Fruit fly (Drosophila melanogaster): ENCODE measurements around the gene heca.
A peak's percentile ranks its signal among the peaks of the same experiment; 100 is the strongest.

heca gene

DNA sequence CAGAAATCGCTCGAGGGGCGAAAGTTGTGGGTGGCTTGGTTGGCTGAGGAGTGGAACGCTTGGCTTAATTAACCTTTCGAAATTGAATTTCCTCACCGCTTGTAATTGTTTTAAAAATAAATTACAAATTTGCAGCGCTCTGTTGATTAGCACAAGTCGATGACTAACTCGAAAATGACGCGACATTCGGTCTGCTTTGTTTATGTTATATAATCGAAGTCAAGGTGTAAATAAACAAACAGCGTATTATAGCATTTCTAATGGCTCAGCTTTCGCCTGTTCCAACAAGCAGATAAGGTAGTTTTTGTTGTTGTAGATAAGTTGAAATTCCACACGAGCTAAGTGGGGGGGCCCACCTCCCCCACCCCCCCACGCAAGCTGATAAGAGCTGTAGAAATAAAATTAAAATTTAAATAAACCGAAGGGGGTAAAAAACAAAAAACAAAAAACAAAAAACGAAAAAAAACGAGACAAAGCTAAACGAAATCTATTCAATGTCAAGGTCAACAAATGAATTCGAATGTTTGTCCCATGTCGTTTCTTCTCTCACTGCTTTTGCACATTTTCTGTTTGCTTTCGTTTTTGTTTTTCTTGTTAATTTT lies 30.2 kb downstream of the heca start:
- peak; percentile 58 for TF ChIP-seq tj (GFP tag; optimal IDR thresholded peaks at IDR 0.05)
- peak; percentile 31 for TF ChIP-seq Hr96 (GFP tag; optimal IDR thresholded peaks at IDR 0.05)
- TF ChIP-seq cic (GFP tag; optimal IDR thresholded peaks at IDR 0.05), result peak; percentile 57
- TF ChIP-seq kay (GFP tag; ENCODE audit: borderline replicate concordance), result peak; percentile 93
- TF ChIP-seq cnc (optimal IDR thresholded peaks at IDR 0.05), result no peak
- TF ChIP-seq CG12768 (GFP tag; optimal IDR thresholded peaks at IDR 0.05), result peak; percentile 85
- no peak for TF ChIP-seq pad (GFP tag; optimal IDR thresholded peaks at IDR 0.05)
- no peak for TF ChIP-seq CG7101 (tag; optimal IDR thresholded peaks at IDR 0.05)
- peak; percentile 53 for TF ChIP-seq CG7045 (GFP tag; optimal IDR thresholded peaks at IDR 0.05)
- TF ChIP-seq toe (GFP tag; optimal IDR thresholded peaks at IDR 0.05), result peak; percentile 44
- no peak for TF ChIP-seq Crg-1 (GFP tag; optimal IDR thresholded peaks at IDR 0.05)
- TF ChIP-seq CG5204 (GFP tag; optimal IDR thresholded peaks at IDR 0.05), result peak; percentile 39
- peak; percentile 34 for TF ChIP-seq CG33017 (tag; optimal IDR thresholded peaks at IDR 0.05)
- no peak for TF ChIP-seq CG14711 (tag; optimal IDR thresholded peaks at IDR 0.05)
- TF ChIP-seq CG1620 (GFP tag; optimal IDR thresholded peaks at IDR 0.05), result no peak
- no peak for TF ChIP-seq bab1 (GFP tag; optimal IDR thresholded peaks at IDR 0.05)
- TF ChIP-seq Mnt (GFP tag; optimal IDR thresholded peaks at IDR 0.05), result no peak
- no peak for TF ChIP-seq ovo (GFP tag; optimal IDR thresholded peaks at IDR 0.05)
- peak; percentile 77 for TF ChIP-seq CG11617 (GFP tag; optimal IDR thresholded peaks at IDR 0.05)
- TF ChIP-seq Clk (GFP tag; optimal IDR thresholded peaks at IDR 0.05), result peak; percentile 4

DNA sequence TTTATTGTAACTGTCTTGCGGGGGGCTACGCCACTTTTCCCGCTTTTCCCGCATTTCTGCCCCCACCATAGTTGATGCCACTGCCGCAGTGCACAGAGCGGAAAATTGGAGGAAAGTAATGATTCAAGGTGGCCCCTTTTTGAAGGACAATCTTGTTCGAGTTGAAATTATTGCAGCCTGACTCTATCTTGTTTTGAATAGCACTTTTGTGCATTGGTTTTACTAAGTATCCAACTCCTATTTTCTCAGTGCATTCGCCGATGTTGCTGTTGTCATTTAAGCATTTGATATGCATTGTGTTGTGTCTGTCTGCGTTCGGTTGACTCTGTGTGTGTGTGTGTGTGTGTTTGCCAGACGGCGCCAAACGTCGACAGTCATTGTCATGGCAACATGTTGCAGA lies 34.8 kb downstream of the heca start:
- TF ChIP-seq Crg-1 (GFP tag; optimal IDR thresholded peaks at IDR 0.05) (no peak), cnc (optimal IDR thresholded peaks at IDR 0.05) (no peak), CG7101 (tag; optimal IDR thresholded peaks at IDR 0.05) (no peak), CG33017 (tag; optimal IDR thresholded peaks at IDR 0.05) (no peak), kay (GFP tag; ENCODE audit: borderline replicate concordance) (no peak), CG5204 (GFP tag; optimal IDR thresholded peaks at IDR 0.05) (no peak), CG12768 (GFP tag; optimal IDR thresholded peaks at IDR 0.05) (no peak), CG11617 (GFP tag; optimal IDR thresholded peaks at IDR 0.05) (no peak), CG1620 (GFP tag; optimal IDR thresholded peaks at IDR 0.05) (no peak), bab1 (GFP tag; optimal IDR thresholded peaks at IDR 0.05) (no peak)

DNA sequence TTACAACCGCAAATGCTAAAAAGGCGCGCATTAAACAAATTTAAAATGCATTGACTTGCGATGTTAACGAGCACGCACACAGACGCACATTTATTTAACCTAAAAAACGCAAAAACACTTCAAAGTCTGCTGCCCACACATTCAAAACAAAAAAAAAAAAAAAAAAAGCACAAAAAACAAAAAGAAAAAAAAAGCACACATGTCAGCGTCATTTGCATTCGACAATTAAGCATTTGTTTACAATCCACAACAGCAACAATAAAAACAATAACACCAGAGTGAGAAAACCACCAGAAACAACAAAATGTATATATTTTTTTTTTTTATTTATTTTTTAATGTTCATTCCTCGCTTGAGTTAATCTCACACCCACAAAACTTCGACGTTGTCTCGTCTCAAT lies 36.6 kb downstream of the heca start:
- TF ChIP-seq CG1620 (GFP tag; optimal IDR thresholded peaks at IDR 0.05) (no peak), bab1 (GFP tag; optimal IDR thresholded peaks at IDR 0.05) (no peak), tj (GFP tag; optimal IDR thresholded peaks at IDR 0.05) (no peak), kay (GFP tag; ENCODE audit: borderline replicate concordance) (peak; percentile 32), cic (GFP tag; optimal IDR thresholded peaks at IDR 0.05) (no peak), cnc (optimal IDR thresholded peaks at IDR 0.05) (no peak), CG11617 (GFP tag; optimal IDR thresholded peaks at IDR 0.05) (no peak), toe (GFP tag; optimal IDR thresholded peaks at IDR 0.05) (no peak)

DNA sequence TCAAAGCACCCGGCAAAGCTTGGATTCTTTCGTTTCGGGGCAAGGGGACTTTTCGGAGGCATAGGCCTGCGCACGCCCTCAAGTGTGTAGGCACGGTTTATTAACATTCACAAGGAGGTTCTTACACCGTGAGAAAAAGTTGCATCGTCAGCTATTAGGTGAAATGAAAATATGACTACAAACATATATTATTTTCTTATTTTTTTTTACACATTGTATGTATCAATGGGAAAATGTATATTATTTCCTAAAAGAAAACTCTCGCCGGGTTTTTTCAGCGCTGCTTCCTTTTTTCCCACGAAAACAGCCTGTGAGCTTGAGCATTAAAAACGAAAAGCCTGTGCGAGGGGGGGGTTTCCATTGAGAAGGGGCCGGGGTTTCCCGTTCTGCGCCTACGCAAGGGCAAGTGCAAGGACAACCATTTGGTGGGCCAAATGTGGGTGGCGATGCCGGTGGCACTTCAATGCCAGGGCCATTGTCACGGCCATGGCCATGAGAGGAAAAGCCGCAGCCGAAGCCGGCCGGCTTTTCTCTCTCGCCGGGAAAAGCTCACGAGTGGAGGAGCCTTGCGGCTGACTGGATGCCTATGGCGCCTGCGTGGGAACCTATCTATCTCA lies 47.8 kb downstream of the heca start:
- TF ChIP-seq CG1620 (GFP tag; optimal IDR thresholded peaks at IDR 0.05) (no peak), CG33017 (tag; optimal IDR thresholded peaks at IDR 0.05) (peak; percentile 37), Crg-1 (GFP tag; optimal IDR thresholded peaks at IDR 0.05) (no peak), Clk (GFP tag; optimal IDR thresholded peaks at IDR 0.05) (peak; percentile 45), tj (GFP tag; optimal IDR thresholded peaks at IDR 0.05) (no peak), CG11617 (GFP tag; optimal IDR thresholded peaks at IDR 0.05) (peak; percentile 17), CG5204 (GFP tag; optimal IDR thresholded peaks at IDR 0.05) (peak; percentile 32), bab1 (GFP tag; optimal IDR thresholded peaks at IDR 0.05) (no peak), Hr96 (GFP tag; optimal IDR thresholded peaks at IDR 0.05) (peak; percentile 23), pad (GFP tag; optimal IDR thresholded peaks at IDR 0.05) (peak; percentile 32), cnc (optimal IDR thresholded peaks at IDR 0.05) (no peak), kay (GFP tag; ENCODE audit: borderline replicate concordance) (no peak), toe (GFP tag; optimal IDR thresholded peaks at IDR 0.05) (peak; percentile 8), CG7101 (tag; optimal IDR thresholded peaks at IDR 0.05) (peak; percentile 24), cic (GFP tag; optimal IDR thresholded peaks at IDR 0.05) (peak; percentile 16), Mnt (GFP tag; optimal IDR thresholded peaks at IDR 0.05) (no peak), CG7045 (GFP tag; optimal IDR thresholded peaks at IDR 0.05) (peak; percentile 81), ovo (GFP tag; optimal IDR thresholded peaks at IDR 0.05) (no peak), CG12768 (GFP tag; optimal IDR thresholded peaks at IDR 0.05) (peak; percentile 83), CG14711 (tag; optimal IDR thresholded peaks at IDR 0.05) (peak; percentile 59)

DNA sequence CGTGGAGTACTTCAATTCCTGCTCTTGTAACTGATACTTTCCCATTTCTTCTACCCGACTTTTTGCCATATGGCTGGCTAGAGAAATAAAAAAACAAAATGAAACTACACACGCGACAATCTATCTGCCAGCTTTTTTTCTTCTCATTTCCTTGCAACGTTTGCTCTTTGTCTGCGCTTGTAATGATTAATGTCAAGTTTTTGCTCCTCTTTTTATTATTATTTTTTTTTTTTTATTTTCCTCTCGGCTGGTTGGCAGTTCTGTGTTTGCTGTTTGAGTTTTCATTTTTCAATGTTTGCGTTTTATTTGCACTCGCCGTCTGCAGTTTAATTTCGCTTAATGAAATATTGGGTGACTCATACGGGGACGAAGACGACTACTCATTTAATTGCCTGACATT lies 48.9 kb downstream of the heca start:
- TF ChIP-seq tj (GFP tag; optimal IDR thresholded peaks at IDR 0.05) (no peak), kay (GFP tag; ENCODE audit: borderline replicate concordance) (peak; percentile 20)

DNA sequence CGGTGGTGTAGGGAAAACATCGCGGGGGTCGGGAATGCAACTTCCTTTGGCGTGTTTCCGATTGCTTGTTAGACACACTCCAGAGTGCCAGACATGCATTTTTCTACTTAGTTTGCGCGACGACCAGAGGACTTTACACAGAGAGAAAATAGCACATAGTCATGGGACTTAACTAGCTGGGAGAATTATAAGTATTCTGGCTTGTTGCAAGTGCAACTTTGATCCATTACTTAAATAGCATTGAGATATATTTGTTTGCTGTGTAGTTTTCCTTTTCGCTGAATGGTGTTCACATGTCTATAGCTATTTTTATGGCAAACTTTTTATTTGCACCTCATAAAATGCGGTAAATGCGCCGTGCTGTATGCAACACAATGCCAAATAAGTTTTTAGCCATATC lies 52.1 kb downstream of the heca start:
- TF ChIP-seq ovo (GFP tag; optimal IDR thresholded peaks at IDR 0.05) (no peak), CG12768 (GFP tag; optimal IDR thresholded peaks at IDR 0.05) (no peak), pad (GFP tag; optimal IDR thresholded peaks at IDR 0.05) (no peak), CG14711 (tag; optimal IDR thresholded peaks at IDR 0.05) (no peak), cnc (optimal IDR thresholded peaks at IDR 0.05) (no peak), Hr96 (GFP tag; optimal IDR thresholded peaks at IDR 0.05) (no peak), kay (GFP tag; ENCODE audit: borderline replicate concordance) (no peak), cic (GFP tag; optimal IDR thresholded peaks at IDR 0.05) (no peak), CG33017 (tag; optimal IDR thresholded peaks at IDR 0.05) (no peak), CG1620 (GFP tag; optimal IDR thresholded peaks at IDR 0.05) (no peak), Crg-1 (GFP tag; optimal IDR thresholded peaks at IDR 0.05) (no peak)
